Fruit fly (Drosophila melanogaster): Measurements from ENCODE around the gene CG32262.
A peak's percentile ranks its signal among the peaks of the same experiment; 100 is the strongest.

CG32262 gene

DNA sequence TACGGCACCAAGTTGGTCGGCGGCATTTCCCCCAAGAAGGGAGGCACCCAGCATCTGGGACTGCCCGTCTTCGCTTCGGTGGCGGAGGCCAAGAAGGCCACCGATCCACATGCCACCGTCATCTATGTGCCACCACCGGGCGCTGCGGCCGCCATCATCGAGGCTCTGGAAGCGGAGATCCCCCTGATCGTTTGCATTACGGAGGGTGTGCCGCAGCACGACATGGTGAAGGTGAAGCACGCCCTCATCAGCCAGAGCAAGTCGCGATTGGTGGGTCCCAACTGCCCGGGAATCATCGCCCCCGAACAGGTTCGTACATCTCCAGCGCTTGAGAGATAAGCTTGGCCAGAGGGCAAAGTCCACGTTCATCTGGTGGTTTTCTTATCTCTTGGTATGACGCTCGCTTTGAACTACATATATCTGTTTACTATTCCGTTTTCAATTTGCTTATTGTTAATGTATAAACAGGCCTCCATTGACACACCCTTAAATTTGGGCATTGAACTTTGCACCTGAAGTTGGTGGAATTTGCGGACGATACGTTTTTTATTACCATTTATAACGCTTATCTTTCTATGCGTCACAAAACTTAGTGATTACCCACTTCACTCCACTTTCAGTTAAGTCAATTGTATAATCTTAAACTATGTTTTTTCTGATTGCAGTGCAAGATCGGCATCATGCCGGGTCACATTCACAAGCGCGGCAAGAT lies 6.9 kb upstream of the CG32262 start (continued):
- no peak for TF ChIP-seq bab2 (GFP tag; optimal IDR thresholded peaks at IDR 0.05)
- TF ChIP-seq CG17359 (tag; optimal IDR thresholded peaks at IDR 0.05) = peak; percentile 8
- TF ChIP-seq ara (GFP tag; IDR thresholded peaks at IDR 0.05) = no peak
- 0 out of 3 replicates have a peak, but pooled peaks have one; percentile 7 for TF ChIP-seq CG11093 (GFP tag; IDR thresholded peaks at IDR 0.05)
- peak in 1 of 2 experiments; percentile 6 for TF ChIP-seq Eip74EF (GFP tag; optimal IDR thresholded peaks at IDR 0.05)
- TF ChIP-seq CG13296 (GFP tag; optimal IDR thresholded peaks at IDR 0.05) = peak; percentile 44

DNA sequence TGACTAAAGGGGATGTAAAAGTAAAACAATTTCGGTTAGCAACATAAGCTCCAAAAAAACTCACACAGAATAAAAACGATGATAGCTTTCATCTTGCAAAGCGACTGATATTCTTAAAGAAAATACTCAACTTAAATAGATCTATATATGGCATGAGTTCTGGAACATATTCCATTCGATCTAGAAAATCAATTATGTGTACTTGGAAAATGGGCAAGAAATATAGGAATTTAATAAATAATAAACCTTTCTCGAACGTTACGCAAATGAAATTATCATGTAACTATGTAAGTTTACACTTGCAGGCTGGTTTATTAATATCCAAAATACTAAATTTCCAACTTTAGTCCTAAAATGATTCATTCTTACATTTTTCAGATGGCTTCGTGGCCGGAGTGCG lies 6.3 kb upstream of the CG32262 start, which contains the start of gene Acp63F:
Gene Acp63F, minus strand, starts transcription at position 101 of the 400 bp plus-strand sequence.
- TF ChIP-seq bowl (GFP tag; IDR thresholded peaks at IDR 0.05) (no peak), her (GFP tag; optimal IDR thresholded peaks at IDR 0.05) (no peak), Dp (GFP tag; optimal IDR thresholded peaks at IDR 0.05) (no peak), Camta (GFP tag; optimal IDR thresholded peaks at IDR 0.05) (no peak), br (optimal IDR thresholded peaks at IDR 0.05) (no peak), jing (GFP tag; optimal IDR thresholded peaks at IDR 0.05) (no peak), CG3065 (GFP tag; optimal IDR thresholded peaks at IDR 0.05) (no peak), HLH3B (GFP tag; IDR thresholded peaks at IDR 0.05) (no peak), Taf1 (GFP tag; IDR thresholded peaks at IDR 0.05) (no peak), HLHmδ (GFP tag; optimal IDR thresholded peaks at IDR 0.05) (no peak), ken (GFP tag; IDR thresholded peaks at IDR 0.05) (no peak), CG8359 (GFP tag; optimal IDR thresholded peaks at IDR 0.05; ENCODE audit: borderline replicate concordance) (no peak), CG2889 (GFP tag; IDR thresholded peaks at IDR 0.05) (no peak), fd3F (GFP tag; optimal IDR thresholded peaks at IDR 0.05) (no peak), Deaf1 (tag; optimal IDR thresholded peaks at IDR 0.05) (no peak), p53 (GFP tag; optimal IDR thresholded peaks at IDR 0.05) (no peak), bigmax (GFP tag; optimal IDR thresholded peaks at IDR 0.05) (no peak), CG1024 (GFP tag; IDR thresholded peaks at IDR 0.05) (no peak), CG1602 (GFP tag; optimal IDR thresholded peaks at IDR 0.05) (no peak), CG17912 (GFP tag; optimal IDR thresholded peaks at IDR 0.05) (no peak)

DNA sequence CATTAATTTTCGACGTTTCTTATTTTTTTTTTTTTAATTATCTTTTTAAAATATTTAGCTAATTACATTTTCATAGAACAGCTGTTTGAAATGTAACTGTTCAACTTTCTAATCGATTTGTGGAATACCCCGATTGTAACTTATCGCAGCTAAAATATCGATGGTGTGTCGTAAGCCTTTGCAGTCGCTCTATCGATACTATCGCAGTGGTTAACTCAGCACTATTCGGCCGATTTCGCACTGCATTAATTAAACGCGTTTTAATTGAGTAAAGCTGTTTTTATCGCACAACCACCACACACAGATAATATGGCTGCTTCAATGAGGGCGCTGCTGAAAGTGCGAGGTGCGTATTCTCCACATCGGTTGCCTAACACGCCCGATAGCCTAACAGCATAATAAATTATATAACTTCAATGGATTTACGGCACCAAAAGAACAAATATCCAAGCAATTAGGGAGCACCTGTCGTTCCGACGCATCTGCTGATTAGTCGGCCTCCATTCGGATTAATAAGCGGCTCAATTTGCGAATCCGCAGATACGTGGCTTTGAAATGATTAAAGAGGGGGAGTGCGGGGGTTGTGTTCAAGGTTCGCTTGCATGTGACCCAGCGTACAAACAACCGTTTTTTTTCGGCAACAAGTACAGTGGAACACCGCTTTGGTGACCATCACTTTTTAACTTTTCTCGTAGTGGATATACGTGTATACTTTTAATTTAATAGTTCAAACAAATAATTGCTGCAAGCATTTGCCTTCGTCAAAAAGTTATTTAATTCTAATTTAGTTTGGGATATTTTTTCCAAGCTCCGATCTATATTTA lies 4.2 kb upstream of the CG32262 start, which contains the start of gene Scsalpha1:
Gene Scsalpha1, plus strand, starts transcription at position 202 of the 824 bp plus-strand sequence.
- TF ChIP-seq CG2120 (GFP tag; optimal IDR thresholded peaks at IDR 0.05) (peak; percentile 48), Dip2 (GFP tag; IDR thresholded peaks at IDR 0.05) (no peak), CG11085 (GFP tag; IDR thresholded peaks at IDR 0.05) (no peak), cato (GFP tag; optimal IDR thresholded peaks at IDR 0.05; ENCODE audit: borderline replicate concordance) (no peak), Nf-YC (tag; optimal IDR thresholded peaks at IDR 0.05) (peak; percentile 15), CG15073 (GFP tag; optimal IDR thresholded peaks at IDR 0.05) (no peak), crp (GFP tag; optimal IDR thresholded peaks at IDR 0.05) (peak; percentile 6 to 82), lbe (GFP tag; optimal IDR thresholded peaks at IDR 0.05) (no peak), CG12104 (GFP tag; optimal IDR thresholded peaks at IDR 0.05) (no peak), Usf (GFP tag; optimal IDR thresholded peaks at IDR 0.05) (no peak), PHDP (tag; optimal IDR thresholded peaks at IDR 0.05) (peak; percentile 41), ssp (GFP tag; IDR thresholded peaks at IDR 0.05) (peak; percentile 59), Ets65A (GFP tag) (no peak), CG9797 (GFP tag; optimal IDR thresholded peaks at IDR 0.05) (peak; percentile 49), CG6254 (GFP tag; optimal IDR thresholded peaks at IDR 0.05) (peak; percentile 29), CG4617 (GFP tag; optimal IDR thresholded peaks at IDR 0.05; ENCODE audit: borderline replicate concordance) (peak; percentile 72), ab (GFP tag; optimal IDR thresholded peaks at IDR 0.05) (no peak), Fer2 (tag; optimal IDR thresholded peaks at IDR 0.05) (no peak), CG8281 (tag; optimal IDR thresholded peaks at IDR 0.05) (no peak), Sry-β (GFP tag; optimal IDR thresholded peaks at IDR 0.05) (no peak), unpg (GFP tag; optimal IDR thresholded peaks at IDR 0.05) (no peak)
